Worm (Caenorhabditis elegans) whole organism, young adult: ENCODE data around the gene tbb-1.

ENCODE experiments used
- B0019.2 ChIP-seq: fragments of 200-800 bp; sonication (Bioruptor generic); conservative IDR thresholded peaks from 2 replicates; pipeline ENCODE4 v1.3.6; 2022; ENCODE audit warnings: missing genetic modification reagents, missing genetic modification characterization, missing compliant biosample characterization
- B0336.3 ChIP-seq: fragments of 200-800 bp; sonication (Bioruptor generic); IDR thresholded peaks from 2 replicates; pipeline ENCODE4 v1.3.6; 2022; ENCODE audit warnings: missing genetic modification characterization, missing compliant biosample characterization
- D2030.7 ChIP-seq: fragments of 200-800 bp; sonication (Bioruptor generic); IDR thresholded peaks from 2 replicates; pipeline ENCODE4 v1.3.6; 2022; ENCODE audit warnings: missing genetic modification reagents, missing genetic modification characterization, missing compliant biosample characterization
- F22D6.2 ChIP-seq: sonication (generic microtip); optimal IDR thresholded peaks from 2 replicates; lab custom pipeline; 2016; ENCODE audit warnings: mild to moderate bottlenecking, missing genetic modification characterization, missing compliant biosample characterization
- F23B12.7 ChIP-seq: sonication (generic microtip); optimal IDR thresholded peaks from 2 replicates; lab custom pipeline; 2017; ENCODE audit warnings: missing genetic modification characterization, mild to moderate bottlenecking, missing compliant biosample characterization, antibody characterized with exemption, moderate library complexity; ENCODE audit not compliant: insufficient read depth
- F33H1.4 ChIP-seq: fragments of 200-800 bp; sonication (Bioruptor generic); IDR thresholded peaks from 2 replicates; pipeline ENCODE4 v1.3.6; 2022; ENCODE audit warnings: missing genetic modification reagents, missing genetic modification characterization, missing compliant biosample characterization
- F49E8.2 ChIP-seq: sonication (generic microtip); optimal IDR thresholded peaks from 3 replicates; lab custom pipeline; 2017; ENCODE audit warnings: missing genetic modification characterization, mild to moderate bottlenecking, missing compliant biosample characterization, antibody characterized with exemption, moderate library complexity; ENCODE audit not compliant: insufficient read depth
- T07F8.4 ChIP-seq: sonication (generic microtip); optimal IDR thresholded peaks from 2 replicates; lab custom pipeline; 2016; ENCODE audit warnings: mild to moderate bottlenecking, missing genetic modification characterization, moderate library complexity, missing compliant biosample characterization
- T26A5.8 ChIP-seq: sonication (generic microtip); optimal IDR thresholded peaks from 2 replicates; lab custom pipeline; 2016; ENCODE audit warnings: missing genetic modification characterization, missing compliant biosample characterization
- Y53G8AR.9 ChIP-seq: fragments of 200-800 bp; sonication (Bioruptor generic); conservative IDR thresholded peaks from 2 replicates; pipeline ENCODE4 v1.3.6; 2022; ENCODE audit warnings: missing genetic modification reagents, missing genetic modification characterization, missing compliant biosample characterization
- Y56A3A.18 ChIP-seq: fragments of 200-800 bp; sonication (Bioruptor generic); IDR thresholded peaks from 2 replicates; pipeline ENCODE4 v1.3.6; 2022; ENCODE audit warnings: missing genetic modification reagents, missing genetic modification characterization, missing compliant biosample characterization
- Y79H2A.3 ChIP-seq: fragments of 200-800 bp; sonication (Bioruptor generic); conservative IDR thresholded peaks from 2 replicates; pipeline ENCODE4 v1.3.6; 2022; ENCODE audit warnings: missing genetic modification reagents, missing genetic modification characterization, missing compliant biosample characterization
- ama-1 ChIP-seq, 3 experiments: fragments of 150-350 bp in 1 of 3; sonication (generic microtip) in 2 of 3; optimal IDR thresholded peaks; 2 replicates each; lab custom pipeline; 2014 to 2018; ENCODE audit warnings: missing biosample characterization in 2 of 3, missing genetic modification characterization in 2 of 3, missing genetic modification reagents in 2 of 3
- attf-3 ChIP-seq: fragments of 200-800 bp; sonication (Bioruptor generic); conservative IDR thresholded peaks from 2 replicates; pipeline ENCODE4 v1.3.6; 2022; ENCODE audit warnings: missing genetic modification reagents, missing genetic modification characterization, missing compliant biosample characterization
- attf-5 ChIP-seq: fragments of 200-800 bp; sonication (Bioruptor generic); optimal IDR thresholded peaks from 2 replicates; lab custom pipeline; 2018; ENCODE audit warnings: mild to moderate bottlenecking, missing genetic modification characterization, missing compliant biosample characterization
- attf-6 ChIP-seq: fragments of 200-800 bp; sonication (Bioruptor generic); IDR thresholded peaks from 2 replicates; pipeline ENCODE4 v1.3.6; 2022; ENCODE audit warnings: missing genetic modification reagents, missing genetic modification characterization, missing compliant biosample characterization
- cebp-1 ChIP-seq, 2 experiments: fragments of 200-800 bp in 1 of 2; sonication (Bioruptor generic) in 1 of 2; sonication (generic microtip) in 1 of 2; IDR thresholded peaks in 1 of 2; optimal IDR thresholded peaks in 1 of 2; 2 replicates each; pipeline versions ENCODE4 v1.3.6 to Lab custom; 2017 to 2022; ENCODE audit warnings: missing compliant biosample characterization in 2 of 2, missing genetic modification characterization in 2 of 2, mild to moderate bottlenecking in 1 of 2, missing genetic modification reagents in 1 of 2, moderate library complexity in 1 of 2
- ceh-40 ChIP-seq: fragments of 200-800 bp; sonication (Bioruptor generic); IDR thresholded peaks from 2 replicates; pipeline ENCODE4 v1.3.6; 2022; ENCODE audit warnings: missing genetic modification characterization, missing compliant biosample characterization
- ceh-58 ChIP-seq: fragments of 200-800 bp; sonication (Bioruptor generic); IDR thresholded peaks from 2 replicates; pipeline ENCODE4 v1.3.6; 2022; ENCODE audit warnings: missing genetic modification characterization, missing compliant biosample characterization
- ceh-91 ChIP-seq: fragments of 200-800 bp; sonication (Bioruptor generic); IDR thresholded peaks from 2 replicates; pipeline ENCODE4 v1.3.6; 2022; ENCODE audit warnings: missing genetic modification reagents, missing genetic modification characterization, missing compliant biosample characterization
- chd-7 ChIP-seq: sonication (generic microtip); optimal IDR thresholded peaks from 2 replicates; lab custom pipeline; 2016; ENCODE audit warnings: mild to moderate bottlenecking, missing genetic modification characterization, moderate library complexity, missing compliant biosample characterization
- dox-1 ChIP-seq: fragments of 200-800 bp; sonication (Bioruptor generic); IDR thresholded peaks from 2 replicates; pipeline ENCODE4 v1.3.6; 2022; ENCODE audit warnings: missing genetic modification reagents, missing genetic modification characterization, missing compliant biosample characterization
- dpl-1 ChIP-seq: fragments of 150-350 bp; optimal IDR thresholded peaks from 2 replicates; lab custom pipeline; 2014; ENCODE audit warnings: missing biosample characterization, missing genetic modification reagents, missing genetic modification characterization
- egrh-3 ChIP-seq: fragments of 200-800 bp; sonication (Bioruptor generic); IDR thresholded peaks from 2 replicates; pipeline ENCODE4 v1.3.6; 2022; ENCODE audit warnings: missing genetic modification reagents, missing genetic modification characterization, missing compliant biosample characterization
- ekl-4 ChIP-seq: fragments of 200-800 bp; sonication (Bioruptor generic); IDR thresholded peaks from 2 replicates; pipeline ENCODE4 v1.3.6; 2022; ENCODE audit warnings: missing genetic modification reagents, missing genetic modification characterization, missing compliant biosample characterization
- ets-4 ChIP-seq: fragments of 200-800 bp; sonication (Bioruptor generic); optimal IDR thresholded peaks from 2 replicates; lab custom pipeline; 2018; ENCODE audit warnings: mild to moderate bottlenecking, missing genetic modification characterization, missing compliant biosample characterization
- him-1 ChIP-seq: sonication (generic microtip); optimal IDR thresholded peaks from 2 replicates; lab custom pipeline; 2016; ENCODE audit warnings: missing genotype, missing genetic modification reagents, missing genetic modification characterization, missing compliant biosample characterization
- hmg-1.2 ChIP-seq: fragments of 200-800 bp; sonication (Bioruptor generic); IDR thresholded peaks from 2 replicates; pipeline ENCODE4 v1.3.6; 2022; ENCODE audit warnings: missing genetic modification reagents, missing genetic modification characterization, missing compliant biosample characterization
- hmg-20 ChIP-seq: fragments of 200-800 bp; sonication (Bioruptor generic); IDR thresholded peaks from 2 replicates; pipeline ENCODE4 v1.3.6; 2022; ENCODE audit warnings: missing genetic modification reagents, missing genetic modification characterization, missing compliant biosample characterization
- hsf-1 ChIP-seq: fragments of 200-800 bp; sonication (Bioruptor generic); IDR thresholded peaks from 2 replicates; pipeline ENCODE4 v1.3.6; 2022; ENCODE audit warnings: missing genetic modification reagents, missing genetic modification characterization, missing compliant biosample characterization
- lag-1 ChIP-seq: fragments of 200-800 bp; sonication (Bioruptor generic); IDR thresholded peaks from 2 replicates; pipeline ENCODE4 v1.3.6; 2022; ENCODE audit warnings: missing genetic modification reagents, missing genetic modification characterization, missing compliant biosample characterization
- let-607 ChIP-seq, 2 experiments: fragments of 200-800 bp in 1 of 2; sonication (Bioruptor generic) in 1 of 2; sonication (generic microtip) in 1 of 2; optimal IDR thresholded peaks; 2 replicates each; lab custom pipeline; 2016 to 2018; ENCODE audit warnings: mild to moderate bottlenecking in 2 of 2, missing compliant biosample characterization in 2 of 2, missing genetic modification characterization in 2 of 2, moderate library complexity in 2 of 2, missing genotype in 1 of 2
- lin-35 ChIP-seq, 3 experiments: fragments of 150-350 bp in 2 of 3; sonication (generic microtip) in 1 of 3; optimal IDR thresholded peaks; 2 replicates each; lab custom pipeline; 2014 to 2018; ENCODE audit warnings: missing biosample characterization in 3 of 3, missing genetic modification characterization in 3 of 3, missing genetic modification reagents in 3 of 3
- lin-40 ChIP-seq: sonication (generic microtip); optimal IDR thresholded peaks from 2 replicates; lab custom pipeline; 2016; ENCODE audit warnings: missing genetic modification characterization, mild to moderate bottlenecking, missing compliant biosample characterization, missing genotype, missing genetic modification reagents
- lsl-1 ChIP-seq: fragments of 200-800 bp; sonication (Bioruptor generic); optimal IDR thresholded peaks from 2 replicates; lab custom pipeline; 2018; ENCODE audit warnings: mild to moderate bottlenecking, missing genetic modification characterization, moderate library complexity, missing compliant biosample characterization
- madf-8 ChIP-seq: fragments of 200-800 bp; sonication (Bioruptor generic); conservative IDR thresholded peaks from 2 replicates; pipeline ENCODE4 v1.3.6; 2022; ENCODE audit warnings: missing genetic modification reagents, missing genetic modification characterization, missing compliant biosample characterization
- mxl-1 ChIP-seq: sonication (generic microtip); optimal IDR thresholded peaks from 2 replicates; lab custom pipeline; 2016; ENCODE audit warnings: missing genetic modification characterization, missing compliant biosample characterization
- nhr-27 ChIP-seq: fragments of 200-800 bp; sonication (Bioruptor generic); optimal IDR thresholded peaks from 2 replicates; lab custom pipeline; 2018; ENCODE audit warnings: mild to moderate bottlenecking, missing genetic modification characterization, moderate library complexity, missing compliant biosample characterization
- nhr-80 ChIP-seq: sonication (generic microtip); optimal IDR thresholded peaks from 2 replicates; lab custom pipeline; 2016; ENCODE audit warnings: missing genetic modification characterization, missing compliant biosample characterization
- snpc-3.4 ChIP-seq: sonication (generic microtip); optimal IDR thresholded peaks from 2 replicates; lab custom pipeline; 2017; ENCODE audit warnings: missing genetic modification characterization, mild to moderate bottlenecking, missing compliant biosample characterization, antibody characterized with exemption, moderate library complexity, missing genotype, missing genetic modification reagents
- snpc-4 ChIP-seq, 5 experiments: fragments of 150-350 bp in 1 of 5; sonication (generic microtip) in 4 of 5; optimal IDR thresholded peaks; 2 replicates each; lab custom pipeline; 2014 to 2018; ENCODE audit warnings: missing genetic modification characterization in 5 of 5, missing biosample characterization in 3 of 5, antibody characterized with exemption in 2 of 5, mild to moderate bottlenecking in 2 of 5, missing compliant biosample characterization in 2 of 5, missing genotype in 2 of 5, moderate library complexity in 2 of 5, missing genetic modification reagents in 1 of 5
- unc-130 ChIP-seq: sonication (generic microtip); optimal IDR thresholded peaks from 2 replicates; lab custom pipeline; 2016; ENCODE audit warnings: missing genetic modification reagents, missing genetic modification characterization, missing compliant biosample characterization
- zfh-2 ChIP-seq: fragments of 200-800 bp; sonication (Bioruptor generic); conservative IDR thresholded peaks from 2 replicates; pipeline ENCODE4 v1.3.6; 2022; ENCODE audit warnings: missing genetic modification reagents, missing genetic modification characterization, missing compliant biosample characterization
- ztf-25 ChIP-seq: fragments of 200-800 bp; sonication (Bioruptor generic); IDR thresholded peaks from 2 replicates; pipeline ENCODE4 v1.3.6; 2022; ENCODE audit warnings: missing genetic modification reagents, missing genetic modification characterization, missing compliant biosample characterization
- ztf-28 ChIP-seq: fragments of 200-800 bp; sonication (Bioruptor generic); IDR thresholded peaks from 2 replicates; pipeline ENCODE4 v1.3.6; 2022; ENCODE audit warnings: missing genetic modification reagents, missing genetic modification characterization, missing compliant biosample characterization
- ztf-3 ChIP-seq: fragments of 200-800 bp; sonication (Bioruptor generic); optimal IDR thresholded peaks from 2 replicates; lab custom pipeline; 2018; ENCODE audit warnings: mild to moderate bottlenecking, missing genetic modification characterization, missing compliant biosample characterization

The tbb-1 gene

ce11 chrIII:10706972-10707438 is 35.2 kb downstream of the tbb-1 start, which contains the start of the genes Y39A1A.21 and Y39A1A.22 (continued):
- TF ChIP-seq unc-130 (GFP tag; lab: Kevin White, UChicago) (no peak), zfh-2 (GFP tag; lab: Robert Waterston, UW) (no peak), F22D6.2 (no peak), him-1 (tag; lab: Kevin White, UChicago) (peak; percentile 73), hmg-20 (GFP tag; lab: Robert Waterston, UW) (peak; percentile 74), ceh-91 (GFP tag; lab: Robert Waterston, UW) (peak; percentile 65), lin-35 (GFP tag; optimal IDR thresholded peaks at IDR 0.05; lab: Kevin White, UChicago) (peak in 1 of 3 experiments; percentile 78), ceh-58 (GFP tag; lab: Robert Waterston, UW) (no peak), ets-4 (GFP tag; lab: Kevin White, UChicago) (no peak), lag-1 (no peak), attf-3 (GFP tag; lab: Robert Waterston, UW) (0 out of 2 replicates have a peak, but pooled peaks have one; percentile 31), snpc-4 (GFP tag; optimal IDR thresholded peaks at IDR 0.05; lab: Kevin White, UChicago) (no peak), snpc-4 (tag; optimal IDR thresholded peaks at IDR 0.05; lab: Kevin White, UChicago) (peak; percentile 40 to 59 (median 48)), ceh-40 (GFP tag; lab: Robert Waterston, UW) (no peak), mxl-1 (tag; lab: Kevin White, UChicago) (no peak), madf-8 (GFP tag; lab: Robert Waterston, UW) (peak; percentile 40; the same call in 1 of the 2 replicates), egrh-3 (GFP tag; lab: Robert Waterston, UW) (no peak), attf-5 (GFP tag; lab: Kevin White, UChicago) (peak; percentile 77), snpc-3.4 (tag; lab: Kevin White, UChicago) (peak; percentile 56), ztf-25 (GFP tag; lab: Robert Waterston, UW) (no peak), chd-7 (tag; lab: Kevin White, UChicago) (peak; percentile 50), hsf-1 (GFP tag; lab: Robert Waterston, UW) (0 out of 2 replicates have a peak, but pooled peaks have one; percentile 37), ekl-4 (peak; percentile 74; the same call in 1 of the 2 replicates), nhr-27 (no peak), Y56A3A.18 (0 out of 2 replicates have a peak, but pooled peaks have one; percentile 14), ama-1 (optimal IDR thresholded peaks at IDR 0.05; lab: Kevin White, UChicago) (no peak), ama-1 (GFP tag; optimal IDR thresholded peaks at IDR 0.05; lab: Kevin White, UChicago) (no peak), B0336.3 (GFP tag; lab: Robert Waterston, UW) (peak; percentile 70), Y79H2A.3 (no peak), nhr-80 (tag; lab: Kevin White, UChicago) (peak; percentile 70), T26A5.8 (tag; lab: Kevin White, UChicago) (no peak), B0019.2 (peak; percentile 58; the same call in 1 of the 2 replicates), let-607 (tag; optimal IDR thresholded peaks at IDR 0.05; lab: Kevin White, UChicago) (peak in 1 of 2 experiments; percentile 26), F33H1.4 (GFP tag; lab: Robert Waterston, UW) (peak; percentile 74), ztf-3 (GFP tag; lab: Kevin White, UChicago) (no peak), T07F8.4 (tag; lab: Kevin White, UChicago) (no peak), lsl-1 (peak; percentile 71), F23B12.7 (peak; percentile 55), lin-40 (tag; lab: Kevin White, UChicago) (peak; percentile 80), hmg-1.2 (GFP tag; lab: Robert Waterston, UW) (peak; percentile 46), attf-6 (no peak), ztf-28 (GFP tag; lab: Robert Waterston, UW) (no peak), dox-1 (GFP tag; lab: Robert Waterston, UW) (peak; percentile 87), F49E8.2 (no peak), cebp-1 (GFP tag; IDR thresholded peaks at IDR 0.05; lab: Robert Waterston, UW) (no peak), cebp-1 (tag; optimal IDR thresholded peaks at IDR 0.05; lab: Kevin White, UChicago) (peak; percentile 83), dpl-1 (GFP tag; lab: Kevin White, UChicago) (no peak), D2030.7 (GFP tag; lab: Robert Waterston, UW) (peak; percentile 42; the same call in 1 of the 2 replicates), Y53G8AR.9 (GFP tag; lab: Robert Waterston, UW) (peak; percentile 91)
